Fruit fly (Drosophila melanogaster): ENCODE results near the gene grp.

grp gene

dm6 chr2L:16647773-16648172, 32.1 kb upstream of the grp start (continued):
- TF ChIP-seq H15 (GFP tag; IDR thresholded peaks at IDR 0.05) (0 out of 3 replicates have a peak, but pooled peaks have one; percentile 39), zen (tag; optimal IDR thresholded peaks at IDR 0.05) (no peak), C15 (GFP tag; IDR thresholded peaks at IDR 0.05) (no peak), sob (GFP tag; IDR thresholded peaks at IDR 0.05) (peak; percentile 63), Kr (GFP tag; optimal IDR thresholded peaks at IDR 0.05) (no peak), pita (GFP tag; optimal IDR thresholded peaks at IDR 0.05) (no peak), NC2β (GFP tag; optimal IDR thresholded peaks at IDR 0.05) (no peak), Ets65A (GFP tag) (no peak), CG10321 (GFP tag; IDR thresholded peaks at IDR 0.05) (no peak), ase (GFP tag; IDR thresholded peaks at IDR 0.05) (no peak), CG15514 (GFP tag; optimal IDR thresholded peaks at IDR 0.05) (peak; percentile 38), Spps (tag; optimal IDR thresholded peaks at IDR 0.05) (no peak), CG4360 (GFP tag; IDR thresholded peaks at IDR 0.05) (no peak), grn (GFP tag; optimal IDR thresholded peaks at IDR 0.05) (no peak), CG17328 (GFP tag; IDR thresholded peaks at IDR 0.05) (peak; percentile 63; the same call in 1 of the 2 replicates), CG10462 (GFP tag; optimal IDR thresholded peaks at IDR 0.05) (no peak), ap (GFP tag; IDR thresholded peaks at IDR 0.05) (no peak), CG3995 (GFP tag; optimal IDR thresholded peaks at IDR 0.05) (no peak), CG16863 (GFP tag; optimal IDR thresholded peaks at IDR 0.05) (no peak), esg (GFP tag; conservative IDR thresholded peaks at IDR 0.05) (peak; percentile 23; the same call in 1 of the 2 replicates), Drgx (GFP tag; IDR thresholded peaks at IDR 0.05) (no peak), CG2875 (GFP tag; optimal IDR thresholded peaks at IDR 0.05) (no peak), CG10147 (GFP tag; optimal IDR thresholded peaks at IDR 0.05) (peak; percentile 68), Sry-β (GFP tag; optimal IDR thresholded peaks at IDR 0.05) (no peak), CG1647 (GFP tag; optimal IDR thresholded peaks at IDR 0.05) (no peak), sqz (GFP tag; optimal IDR thresholded peaks at IDR 0.05) (no peak), Hsf (GFP tag; optimal IDR thresholded peaks at IDR 0.05) (peak; percentile 16), slp2 (GFP tag; optimal IDR thresholded peaks at IDR 0.05) (no peak), ara (GFP tag; IDR thresholded peaks at IDR 0.05) (no peak), CG18764 (GFP tag; optimal IDR thresholded peaks at IDR 0.05) (no peak), Chrac-16 (GFP tag; optimal IDR thresholded peaks at IDR 0.05) (peak; percentile 21), CG10366 (GFP tag; IDR thresholded peaks at IDR 0.05) (peak; percentile 54), Oli (tag; optimal IDR thresholded peaks at IDR 0.05) (peak; percentile 51), CG42726 (GFP tag; IDR thresholded peaks at IDR 0.05; ENCODE audit: partially characterized antibody) (no peak), CG17568 (GFP tag; optimal IDR thresholded peaks at IDR 0.05) (no peak), CG4424 (GFP tag; optimal IDR thresholded peaks at IDR 0.05) (peak; percentile 47), aop (GFP tag; IDR thresholded peaks at IDR 0.05) (no peak), CG7556 (GFP tag; optimal IDR thresholded peaks at IDR 0.05) (peak; percentile 77), toy (GFP tag; IDR thresholded peaks at IDR 0.05) (no peak), NFAT (GFP tag; IDR thresholded peaks at IDR 0.05) (no peak), pfk (GFP tag; optimal IDR thresholded peaks at IDR 0.05) (no peak), Gsc (GFP tag; IDR thresholded peaks at IDR 0.05) (no peak), Ptx1 (GFP tag; IDR thresholded peaks at IDR 0.05) (peak; percentile 56; the same call in 1 of the 2 replicates), inv (GFP tag; IDR thresholded peaks at IDR 0.05; ENCODE audit: partially characterized antibody) (no peak), CG10267 (tag; optimal IDR thresholded peaks at IDR 0.05) (peak; percentile 31), cwo (GFP tag; optimal IDR thresholded peaks at IDR 0.05) (peak; percentile 86), amos (GFP tag; IDR thresholded peaks at IDR 0.05; ENCODE audit: partially characterized antibody) (no peak), Ada2b (GFP tag; IDR thresholded peaks at IDR 0.05) (peak; percentile 62), fd3F (GFP tag; optimal IDR thresholded peaks at IDR 0.05) (peak; percentile 9), luna (GFP tag; optimal IDR thresholded peaks at IDR 0.05) (no peak), CG2202 (tag; optimal IDR thresholded peaks at IDR 0.05) (no peak), CG10654 (GFP tag; optimal IDR thresholded peaks at IDR 0.05) (peak; percentile 26)
